Fruit fly (Drosophila melanogaster): ENCODE results near the gene Flacc.

Gene Flacc

dm6 chrX:18920642-18921355 is 27.4 kb upstream of the Flacc start:
- TF ChIP-seq noc (tag; optimal IDR thresholded peaks at IDR 0.05), result no peak

- TF ChIP-seq noc (tag; optimal IDR thresholded peaks at IDR 0.05), result no peak
These were observed 26.1 kb upstream of the Flacc start for dm6 chrX:18919422-18920029.

- no peak for TF ChIP-seq noc (tag; optimal IDR thresholded peaks at IDR 0.05)
These were observed 24.1 kb upstream of the Flacc start for dm6 chrX:18917585-18917984.

- TF ChIP-seq noc (tag; optimal IDR thresholded peaks at IDR 0.05), result no peak
These were observed 20.7 kb upstream of the Flacc start for dm6 chrX:18914177-18914576.

- TF ChIP-seq noc (tag; optimal IDR thresholded peaks at IDR 0.05), result no peak
These were observed 20.3 kb upstream of the Flacc start for dm6 chrX:18913764-18914163.

dm6 chrX:18913359-18913758 is 19.9 kb upstream of the Flacc start:
- no peak for TF ChIP-seq noc (tag; optimal IDR thresholded peaks at IDR 0.05)

dm6 chrX:18910827-18911226 is 17.4 kb upstream of the Flacc start:
- TF ChIP-seq noc (tag; optimal IDR thresholded peaks at IDR 0.05), result no peak

dm6 chrX:18905152-18905551 is 11.7 kb upstream of the Flacc start:
- no peak for TF ChIP-seq noc (tag; optimal IDR thresholded peaks at IDR 0.05)

dm6 chrX:18902800-18903199 is 9.4 kb upstream of the Flacc start:
- no peak for TF ChIP-seq noc (tag; optimal IDR thresholded peaks at IDR 0.05)

dm6 chrX:18900958-18901357 is 7.5 kb upstream of the Flacc start:
- TF ChIP-seq noc (tag; optimal IDR thresholded peaks at IDR 0.05), result no peak

dm6 chrX:18899835-18900460 is 6.5 kb upstream of the Flacc start, which contains the start of gene CG7378:
Gene CG7378 (plus strand): TSS chrX:18900410.
- peak; percentile 16 for TF ChIP-seq noc (tag; optimal IDR thresholded peaks at IDR 0.05)

dm6 chrX:18897906-18898305 is 4.5 kb upstream of the Flacc start:
- TF ChIP-seq noc (tag; optimal IDR thresholded peaks at IDR 0.05), result no peak

- no peak for TF ChIP-seq noc (tag; optimal IDR thresholded peaks at IDR 0.05)
These were observed 3.9 kb upstream of the Flacc start for dm6 chrX:18897294-18897693.

dm6 chrX:18894146-18894545 is 710 bp upstream of the Flacc start, which contains the start of gene SdhBL:
Gene SdhBL (plus strand): TSS chrX:18894446.
- TF ChIP-seq noc (tag; optimal IDR thresholded peaks at IDR 0.05), result no peak

dm6 chrX:18883999-18884671 is 9.3 kb downstream of the Flacc start, which contains the start of gene CG7332:
Gene CG7332 (plus strand): TSS chrX:18884513.
- no peak for TF ChIP-seq noc (tag; optimal IDR thresholded peaks at IDR 0.05)

dm6 chrX:18869489-18870132 is 23.8 kb downstream of the Flacc start:
- no peak for TF ChIP-seq noc (tag; optimal IDR thresholded peaks at IDR 0.05)

Measured in whole organism, larva.